Worm (Caenorhabditis elegans) whole organism, young adult: ENCODE data around the gene cpt-3.
A peak's percentile ranks its signal among the peaks of the same experiment; 100 is the strongest.

Experiments
- T07F8.4 ChIP-seq: sonication (generic microtip); optimal IDR thresholded peaks from 2 replicates; lab custom pipeline; 2016; ENCODE audit warnings: mild to moderate bottlenecking, missing genetic modification characterization, moderate library complexity, missing compliant biosample characterization
- Y53F4B.3 ChIP-seq: fragments of 200-800 bp; sonication (Bioruptor generic); IDR thresholded peaks from 2 replicates; pipeline ENCODE4 v1.3.6; 2022; ENCODE audit warnings: missing genetic modification reagents, missing genetic modification characterization, missing compliant biosample characterization
- Y95B8A.8 ChIP-seq: fragments of 200-800 bp; sonication (Bioruptor generic); IDR thresholded peaks from 2 replicates; pipeline ENCODE4 v1.3.6; 2022; ENCODE audit warnings: missing genetic modification reagents, missing genetic modification characterization, missing compliant biosample characterization
- attf-6 ChIP-seq: fragments of 200-800 bp; sonication (Bioruptor generic); IDR thresholded peaks from 2 replicates; pipeline ENCODE4 v1.3.6; 2022; ENCODE audit warnings: missing genetic modification reagents, missing genetic modification characterization, missing compliant biosample characterization
- cebp-1 ChIP-seq, 2 experiments: fragments of 200-800 bp in 1 of 2; sonication (Bioruptor generic) in 1 of 2; sonication (generic microtip) in 1 of 2; IDR thresholded peaks in 1 of 2; optimal IDR thresholded peaks in 1 of 2; 2 replicates each; pipeline versions ENCODE4 v1.3.6 to Lab custom; 2017 to 2022; ENCODE audit warnings: missing compliant biosample characterization in 2 of 2, missing genetic modification characterization in 2 of 2, mild to moderate bottlenecking in 1 of 2, missing genetic modification reagents in 1 of 2, moderate library complexity in 1 of 2
- ceh-40 ChIP-seq: fragments of 200-800 bp; sonication (Bioruptor generic); IDR thresholded peaks from 2 replicates; pipeline ENCODE4 v1.3.6; 2022; ENCODE audit warnings: missing genetic modification characterization, missing compliant biosample characterization
- egl-18 ChIP-seq: fragments of 200-800 bp; sonication (Bioruptor generic); IDR thresholded peaks from 2 replicates; pipeline ENCODE4 v1.3.6; 2022; ENCODE audit warnings: missing genetic modification reagents, missing genetic modification characterization, missing compliant biosample characterization
- lin-54 ChIP-seq: fragments of 200-800 bp; sonication (Bioruptor generic); optimal IDR thresholded peaks from 2 replicates; lab custom pipeline; 2018; ENCODE audit warnings: mild to moderate bottlenecking, missing genetic modification characterization, missing compliant biosample characterization
- madf-3 ChIP-seq: fragments of 200-800 bp; sonication (Bioruptor generic); IDR thresholded peaks from 2 replicates; pipeline ENCODE4 v1.3.6; 2022; ENCODE audit warnings: missing genetic modification reagents, missing genetic modification characterization, missing compliant biosample characterization
- rec-8 ChIP-seq, 2 experiments: sonication (generic microtip); optimal IDR thresholded peaks; 2 replicates each; lab custom pipeline; 2016; ENCODE audit warnings: mild to moderate bottlenecking in 2 of 2, missing genetic modification characterization in 2 of 2, missing genetic modification reagents in 2 of 2, missing genotype in 2 of 2, missing biosample characterization in 1 of 2, missing compliant biosample characterization in 1 of 2, moderate library complexity in 1 of 2
- repo-1 ChIP-seq: sonication (generic microtip); optimal IDR thresholded peaks from 2 replicates; lab custom pipeline; 2017; ENCODE audit warnings: mild to moderate bottlenecking, missing genetic modification characterization, missing compliant biosample characterization
- snpc-4 ChIP-seq, 5 experiments: fragments of 150-350 bp in 1 of 5; sonication (generic microtip) in 4 of 5; optimal IDR thresholded peaks; 2 replicates each; lab custom pipeline; 2014 to 2018; ENCODE audit warnings: missing genetic modification characterization in 5 of 5, missing biosample characterization in 3 of 5, antibody characterized with exemption in 2 of 5, mild to moderate bottlenecking in 2 of 5, missing compliant biosample characterization in 2 of 5, missing genotype in 2 of 5, moderate library complexity in 2 of 5, missing genetic modification reagents in 1 of 5
- unc-62 ChIP-seq: fragments of 150-350 bp; optimal IDR thresholded peaks from 2 replicates; lab custom pipeline; 2014; ENCODE audit warnings: missing biosample characterization, missing genetic modification reagents, missing genetic modification characterization

DNA sequence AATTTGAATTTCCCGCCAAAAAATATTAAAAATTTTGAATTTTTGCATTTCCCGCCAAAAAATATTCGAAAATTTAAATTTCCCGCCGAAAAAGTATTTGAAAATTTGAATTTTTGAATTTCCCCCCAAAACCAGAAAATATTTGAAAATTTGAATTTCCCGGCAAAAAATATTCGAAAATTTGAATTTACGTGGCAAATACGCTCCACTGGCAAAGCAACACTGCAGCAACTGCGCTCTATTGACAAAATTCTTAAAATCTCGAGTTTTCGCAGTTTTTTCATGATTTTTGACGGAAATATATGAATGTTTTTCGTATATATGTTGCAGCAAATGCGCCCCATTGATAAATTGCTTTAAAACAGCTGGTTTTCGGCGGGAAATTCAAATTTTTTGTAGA, 28.8 kb downstream of the cpt-3 start:
- TF ChIP-seq snpc-4 (GFP tag; optimal IDR thresholded peaks at IDR 0.05; lab: Kevin White, UChicago) (no peak), snpc-4 (tag; optimal IDR thresholded peaks at IDR 0.05; lab: Kevin White, UChicago) (no peak), ceh-40 (no peak), Y53F4B.3 (GFP tag; lab: Robert Waterston, UW) (no peak), attf-6 (GFP tag; lab: Robert Waterston, UW) (no peak), egl-18 (GFP tag; lab: Robert Waterston, UW) (no peak), lin-54 (GFP tag; lab: Kevin White, UChicago) (peak; percentile 79), unc-62 (no peak), cebp-1 (GFP tag; IDR thresholded peaks at IDR 0.05; lab: Robert Waterston, UW) (no peak), cebp-1 (tag; optimal IDR thresholded peaks at IDR 0.05; lab: Kevin White, UChicago) (no peak), Y95B8A.8 (GFP tag; lab: Robert Waterston, UW) (no peak), madf-3 (no peak), repo-1 (tag; lab: Kevin White, UChicago) (no peak), rec-8 (tag; optimal IDR thresholded peaks at IDR 0.05; lab: Kevin White, UChicago) (no peak), T07F8.4 (no peak)
